Worm (Caenorhabditis elegans) whole organism, L1 larva: Measurements from ENCODE around the gene grl-6.

ENCODE experiments used
- C04F5.9 ChIP-seq: sonication (generic microtip); optimal IDR thresholded peaks from 2 replicates; lab custom pipeline; 2016; ENCODE audit warnings: missing genetic modification characterization, missing compliant biosample characterization
- fkh-8 ChIP-seq: sonication (generic microtip); optimal IDR thresholded peaks from 2 replicates; lab custom pipeline; 2016; ENCODE audit warnings: mild to moderate bottlenecking, missing genetic modification characterization, missing compliant biosample characterization
- grh-1 ChIP-seq: fragments of 200-800 bp; sonication (Bioruptor generic); IDR thresholded peaks from 2 replicates; pipeline ENCODE4 v1.3.6; 2022; ENCODE audit warnings: missing genetic modification reagents, missing genetic modification characterization, missing compliant biosample characterization

DNA sequence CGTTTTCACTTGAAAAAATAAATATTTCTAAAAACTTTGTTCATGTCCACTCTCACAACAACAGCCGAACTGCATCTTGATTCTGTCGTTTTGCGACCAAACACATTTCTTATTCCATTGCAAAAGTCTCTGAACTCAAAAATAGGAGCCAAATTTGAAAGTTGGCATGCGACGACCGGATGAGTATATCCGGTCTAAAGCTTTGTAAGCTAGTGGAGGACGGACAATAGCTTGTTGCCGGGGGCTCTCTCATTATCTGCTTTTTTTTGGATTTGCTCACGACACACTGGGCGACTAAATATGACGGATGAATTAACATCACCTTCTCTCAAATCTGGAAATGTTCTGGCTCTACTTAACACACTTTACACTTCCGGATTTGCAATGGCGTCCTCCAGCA, 11.0 kb upstream of the grl-6 start, which contains the start of gene K04E7.1:
- TF ChIP-seq C04F5.9 (no peak), fkh-8 (tag; lab: Kevin White, UChicago) (no peak), grh-1 (GFP tag; lab: Robert Waterston, UW) (no peak)
